Worm (Caenorhabditis elegans) whole organism, young adult: ENCODE measurements around the gene srd-69.

Source experiments
- ekl-4 ChIP-seq: fragments of 200-800 bp; sonication (Bioruptor generic); IDR thresholded peaks from 2 replicates; pipeline ENCODE4 v1.3.6; 2022; ENCODE audit warnings: missing genetic modification reagents, missing genetic modification characterization, missing compliant biosample characterization
- fkh-3 ChIP-seq: sonication (generic microtip); optimal IDR thresholded peaks from 2 replicates; lab custom pipeline; 2016; ENCODE audit warnings: mild to moderate bottlenecking, missing genetic modification characterization, missing compliant biosample characterization
- nfya-1 ChIP-seq: sonication (generic microtip); optimal IDR thresholded peaks from 2 replicates; lab custom pipeline; 2017; ENCODE audit warnings: antibody characterized with exemption, missing compliant biosample characterization, missing genetic modification characterization, borderline replicate concordance; ENCODE audit not compliant: insufficient read depth
- pbrm-1 ChIP-seq: fragments of 200-800 bp; sonication (Bioruptor generic); IDR thresholded peaks from 2 replicates; pipeline ENCODE4 v1.3.6; 2022; ENCODE audit warnings: missing genetic modification reagents, missing genetic modification characterization, missing compliant biosample characterization

DNA sequence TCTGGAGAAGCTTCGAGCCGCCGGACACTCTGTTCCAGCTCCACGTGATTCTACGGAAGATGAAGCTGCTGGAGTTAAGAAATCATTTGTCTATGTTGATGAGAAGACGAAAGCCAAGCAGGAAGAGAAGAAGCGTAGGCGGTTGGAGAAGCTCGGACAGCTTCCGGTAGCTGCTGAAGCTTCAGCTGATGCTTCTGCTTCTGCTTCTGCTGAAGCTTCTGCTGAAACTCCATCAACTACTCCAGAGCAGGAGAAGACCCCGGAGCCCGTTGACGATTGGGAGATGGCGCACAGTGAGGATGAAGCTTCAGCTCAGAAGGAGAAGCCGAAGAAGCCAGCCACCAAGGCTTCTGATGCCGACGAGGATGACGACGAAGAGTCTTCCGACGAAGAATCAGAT, 46.3 kb upstream of the srd-69 start:
- TF ChIP-seq ekl-4 (GFP tag; lab: Robert Waterston, UW) (no peak), nfya-1 (tag; lab: Kevin White, UChicago) (no peak), pbrm-1 (GFP tag; lab: Robert Waterston, UW) (no peak), fkh-3 (tag; lab: Kevin White, UChicago) (no peak)
